Worm (Caenorhabditis elegans) whole organism, L1 larva: ENCODE data around the gene F26F2.11.

Experiments
- F16B12.6 ChIP-seq: fragments of 150-350 bp; optimal IDR thresholded peaks from 2 replicates; lab custom pipeline; 2014; ENCODE audit warnings: missing biosample characterization, missing genetic modification characterization
- Y116A8C.19 ChIP-seq: sonication (generic microtip); optimal IDR thresholded peaks from 2 replicates; lab custom pipeline; 2016; ENCODE audit warnings: missing compliant biosample characterization, missing genetic modification characterization, borderline replicate concordance
- alr-1 ChIP-seq: fragments of 200-800 bp; sonication (Bioruptor generic); optimal IDR thresholded peaks from 2 replicates; lab custom pipeline; 2018; ENCODE audit warnings: borderline replicate concordance, mild to moderate bottlenecking, missing genetic modification characterization, missing compliant biosample characterization
- aly-2 ChIP-seq: fragments of 150-350 bp; optimal IDR thresholded peaks from 2 replicates; lab custom pipeline; 2014; ENCODE audit warnings: missing biosample characterization, missing genetic modification characterization
- blmp-1 ChIP-seq: fragments of 150-350 bp; optimal IDR thresholded peaks from 2 replicates; lab custom pipeline; 2014; ENCODE audit warnings: missing biosample characterization, missing genetic modification characterization
- ceh-63 ChIP-seq: fragments of 200-800 bp; sonication (Bioruptor generic); optimal IDR thresholded peaks from 2 replicates; lab custom pipeline; 2018; ENCODE audit warnings: mild to moderate bottlenecking, missing genetic modification characterization, missing compliant biosample characterization
- ceh-8 ChIP-seq: fragments of 200-800 bp; sonication (Bioruptor generic); optimal IDR thresholded peaks from 2 replicates; lab custom pipeline; 2018; ENCODE audit warnings: mild to moderate bottlenecking, missing genetic modification characterization, moderate library complexity, missing compliant biosample characterization
- ceh-82 ChIP-seq, 3 experiments: fragments of 150-350 bp in 1 of 3; sonication (generic microtip) in 2 of 3; optimal IDR thresholded peaks; 2 replicates each; lab custom pipeline; 2014 to 2017; ENCODE audit warnings: missing biosample characterization in 3 of 3, missing genetic modification characterization in 3 of 3
- dpl-1 ChIP-seq, 3 experiments: fragments of 150-350 bp in 2 of 3; sonication (generic microtip) in 1 of 3; optimal IDR thresholded peaks; 2 replicates each; lab custom pipeline; 2014 to 2017; ENCODE audit warnings: missing biosample characterization in 3 of 3, missing genetic modification characterization in 3 of 3, missing genetic modification reagents in 3 of 3
- efl-3 ChIP-seq: fragments of 200-800 bp; sonication (Bioruptor generic); optimal IDR thresholded peaks from 2 replicates; lab custom pipeline; 2018; ENCODE audit warnings: mild to moderate bottlenecking, missing genetic modification characterization, missing compliant biosample characterization
- egl-13 ChIP-seq: sonication (generic microtip); optimal IDR thresholded peaks from 2 replicates; lab custom pipeline; 2016; ENCODE audit warnings: missing genotype, missing genetic modification reagents, missing genetic modification characterization, missing compliant biosample characterization
- egl-27 ChIP-seq, 2 experiments: fragments of 150-350 bp in 1 of 2; sonication (generic microtip); optimal IDR thresholded peaks; 3 replicates each; lab custom pipeline; 2017 to 2018; ENCODE audit warnings: missing biosample characterization in 2 of 2, missing genetic modification characterization in 2 of 2, missing genetic modification reagents in 2 of 2
- elt-2 ChIP-seq: sonication (generic microtip); optimal IDR thresholded peaks from 2 replicates; lab custom pipeline; 2016; ENCODE audit warnings: missing genetic modification characterization, mild to moderate bottlenecking, inconsistent platforms, missing compliant biosample characterization, missing genetic modification reagents
- ets-5 ChIP-seq: fragments of 200-800 bp; sonication (Bioruptor generic); IDR thresholded peaks from 2 replicates; pipeline ENCODE4 v1.3.6; 2022; ENCODE audit warnings: missing genetic modification characterization, missing compliant biosample characterization
- fkh-10 ChIP-seq: sonication (generic microtip); optimal IDR thresholded peaks from 2 replicates; lab custom pipeline; 2017; ENCODE audit warnings: missing biosample characterization, missing genetic modification reagents, missing genetic modification characterization
- fkh-4 ChIP-seq: sonication (generic microtip); optimal IDR thresholded peaks from 2 replicates; lab custom pipeline; 2016; ENCODE audit warnings: missing compliant biosample characterization, missing genetic modification characterization, borderline replicate concordance
- fkh-8 ChIP-seq: sonication (generic microtip); optimal IDR thresholded peaks from 2 replicates; lab custom pipeline; 2016; ENCODE audit warnings: mild to moderate bottlenecking, missing genetic modification characterization, missing compliant biosample characterization
- grh-1 ChIP-seq: fragments of 200-800 bp; sonication (Bioruptor generic); IDR thresholded peaks from 2 replicates; pipeline ENCODE4 v1.3.6; 2022; ENCODE audit warnings: missing genetic modification reagents, missing genetic modification characterization, missing compliant biosample characterization
- hlh-17 ChIP-seq: fragments of 200-800 bp; sonication (Bioruptor generic); optimal IDR thresholded peaks from 2 replicates; lab custom pipeline; 2018; ENCODE audit warnings: missing genetic modification characterization, mild to moderate bottlenecking, missing compliant biosample characterization, moderate library complexity, borderline replicate concordance
- hlh-4 ChIP-seq: sonication (generic microtip); optimal IDR thresholded peaks from 2 replicates; lab custom pipeline; 2016; ENCODE audit warnings: mild to moderate bottlenecking, missing genetic modification characterization, missing compliant biosample characterization
- jun-1 ChIP-seq: fragments of 150-350 bp; optimal IDR thresholded peaks from 2 replicates; lab custom pipeline; 2014; ENCODE audit warnings: missing biosample characterization, missing genetic modification reagents, missing genetic modification characterization
- lin-13 ChIP-seq: fragments of 150-350 bp; optimal IDR thresholded peaks from 2 replicates; lab custom pipeline; 2014; ENCODE audit warnings: missing biosample characterization, missing genetic modification reagents, missing genetic modification characterization
- lin-14 ChIP-seq: fragments of 200-800 bp; sonication (Bioruptor generic); optimal IDR thresholded peaks from 2 replicates; lab custom pipeline; 2018; ENCODE audit warnings: mild to moderate bottlenecking, missing genetic modification characterization, moderate library complexity, missing compliant biosample characterization
- lin-39 ChIP-seq: fragments of 150-350 bp; optimal IDR thresholded peaks from 2 replicates; lab custom pipeline; 2014; ENCODE audit warnings: missing biosample characterization, missing genetic modification reagents, missing genetic modification characterization
- lir-3 ChIP-seq: sonication (generic microtip); optimal IDR thresholded peaks from 2 replicates; lab custom pipeline; 2016; ENCODE audit warnings: mild to moderate bottlenecking, missing genetic modification characterization, moderate library complexity, missing compliant biosample characterization; ENCODE audit not compliant: poor library complexity
- lsy-2 ChIP-seq, 2 experiments: fragments of 150-350 bp; optimal IDR thresholded peaks; 2 replicates each; lab custom pipeline; 2014; ENCODE audit warnings: missing biosample characterization in 2 of 2, missing genetic modification characterization in 2 of 2
- mab-9 ChIP-seq: fragments of 200-800 bp; sonication (Bioruptor generic); IDR thresholded peaks from 2 replicates; pipeline ENCODE4 v1.3.6; 2022; ENCODE audit warnings: missing genetic modification reagents, missing genetic modification characterization, missing compliant biosample characterization
- mep-1 ChIP-seq: fragments of 150-350 bp; optimal IDR thresholded peaks from 2 replicates; lab custom pipeline; 2014; ENCODE audit warnings: missing biosample characterization, missing genetic modification characterization
- nhr-11 ChIP-seq: fragments of 150-350 bp; optimal IDR thresholded peaks from 2 replicates; lab custom pipeline; 2014; ENCODE audit warnings: missing biosample characterization, missing genetic modification characterization
- nhr-237 ChIP-seq: fragments of 150-350 bp; optimal IDR thresholded peaks from 2 replicates; lab custom pipeline; 2014; ENCODE audit warnings: missing biosample characterization, missing genetic modification characterization
- nhr-47 ChIP-seq: sonication (generic microtip); optimal IDR thresholded peaks from 2 replicates; lab custom pipeline; 2016; ENCODE audit warnings: mild to moderate bottlenecking, missing genetic modification characterization, moderate library complexity, missing compliant biosample characterization
- nhr-77 ChIP-seq: fragments of 150-350 bp; optimal IDR thresholded peaks from 2 replicates; lab custom pipeline; 2014; ENCODE audit warnings: missing biosample characterization, missing genetic modification characterization
- nhr-85 ChIP-seq: sonication (generic microtip); peaks from one replicate; lab custom pipeline; 2016; ENCODE audit warnings: missing genetic modification characterization, inconsistent platforms, missing compliant biosample characterization
- nhr-90 ChIP-seq: sonication (generic microtip); optimal IDR thresholded peaks from 2 replicates; lab custom pipeline; 2016; ENCODE audit warnings: mild to moderate bottlenecking, missing genetic modification characterization, missing compliant biosample characterization; ENCODE audit not compliant: poor library complexity
- pqm-1 ChIP-seq: sonication (generic microtip); optimal IDR thresholded peaks from 3 replicates; lab custom pipeline; 2017; ENCODE audit warnings: missing biosample characterization, missing genetic modification characterization
- rnt-1 ChIP-seq: sonication (generic microtip); optimal IDR thresholded peaks from 2 replicates; lab custom pipeline; 2016; ENCODE audit warnings: mild to moderate bottlenecking, missing genetic modification characterization, moderate library complexity, missing compliant biosample characterization
- skn-1 ChIP-seq: fragments of 150-350 bp; optimal IDR thresholded peaks from 2 replicates; lab custom pipeline; 2014; ENCODE audit warnings: missing biosample characterization, missing genetic modification characterization
- snpc-4 ChIP-seq: fragments of 150-350 bp; optimal IDR thresholded peaks from 2 replicates; lab custom pipeline; 2014; ENCODE audit warnings: missing biosample characterization, missing genetic modification characterization
- snu-23 ChIP-seq: sonication (generic microtip); optimal IDR thresholded peaks from 2 replicates; lab custom pipeline; 2016; ENCODE audit warnings: missing genetic modification characterization, missing compliant biosample characterization
- sox-4 ChIP-seq: sonication (generic microtip); optimal IDR thresholded peaks from 2 replicates; lab custom pipeline; 2016; ENCODE audit warnings: missing genetic modification characterization, missing compliant biosample characterization
- swsn-7 ChIP-seq: sonication (generic microtip); optimal IDR thresholded peaks from 2 replicates; lab custom pipeline; 2016; ENCODE audit warnings: missing genetic modification characterization, missing compliant biosample characterization
- tbx-2 ChIP-seq: sonication (generic microtip); optimal IDR thresholded peaks from 2 replicates; lab custom pipeline; 2016; ENCODE audit warnings: missing genetic modification characterization, missing compliant biosample characterization
- tlp-1 ChIP-seq: fragments of 150-350 bp; optimal IDR thresholded peaks from 2 replicates; lab custom pipeline; 2014; ENCODE audit warnings: missing biosample characterization, missing genetic modification characterization
- unc-130 ChIP-seq: fragments of 150-350 bp; optimal IDR thresholded peaks from 2 replicates; lab custom pipeline; 2017; ENCODE audit warnings: missing biosample characterization, missing genetic modification characterization, inconsistent platforms
- unc-62 ChIP-seq: fragments of 150-350 bp; optimal IDR thresholded peaks from 2 replicates; lab custom pipeline; 2014; ENCODE audit warnings: missing biosample characterization, missing genetic modification reagents, missing genetic modification characterization
- vab-15 ChIP-seq: sonication (generic microtip); optimal IDR thresholded peaks from 2 replicates; lab custom pipeline; 2017; ENCODE audit warnings: missing genotype, mild to moderate bottlenecking, missing genetic modification characterization, missing compliant biosample characterization
- zag-1 ChIP-seq: fragments of 150-350 bp; optimal IDR thresholded peaks from 2 replicates; lab custom pipeline; 2014; ENCODE audit warnings: missing biosample characterization, missing genetic modification characterization
- zip-4 ChIP-seq: fragments of 200-800 bp; sonication (Bioruptor generic); optimal IDR thresholded peaks from 2 replicates; lab custom pipeline; 2018; ENCODE audit warnings: mild to moderate bottlenecking, missing genetic modification characterization, moderate library complexity, missing compliant biosample characterization

F26F2.11 gene

ce11 chrV:20580511-20581040 is 15.0 kb downstream of the F26F2.11 start, which contains the start of gene F26F2.7 (continued):
- peak; percentile 66; the same call in 1 of the 2 replicates for TF ChIP-seq grh-1
- peak; percentile 72 for TF ChIP-seq zip-4 (GFP tag; lab: Kevin White, UChicago)
- peak; percentile 81 for TF ChIP-seq elt-2
- no peak for TF ChIP-seq rnt-1 (tag; lab: Kevin White, UChicago)
- no peak for TF ChIP-seq aly-2 (tag; lab: Kevin White, UChicago)
- TF ChIP-seq mep-1, result peak; percentile 94
- peak; percentile 45; the same call in 1 of the 2 replicates for TF ChIP-seq mab-9
- peak; percentile 17 for TF ChIP-seq fkh-10 (GFP tag; lab: Kevin White, UChicago)
- TF ChIP-seq pqm-1, result no peak
- peak; percentile 3 for TF ChIP-seq hlh-4
- peak; percentile 30 for TF ChIP-seq ceh-8 (GFP tag; lab: Kevin White, UChicago)
- TF ChIP-seq fkh-4, result peak; percentile 69
- TF ChIP-seq lsy-2 (tag; optimal IDR thresholded peaks at IDR 0.05; lab: Kevin White, UChicago), result peak; percentile 89 to 91
- no peak for TF ChIP-seq alr-1
- TF ChIP-seq vab-15 (tag; lab: Kevin White, UChicago), result no peak
- peak; percentile 87 for TF ChIP-seq nhr-85 (tag; lab: Kevin White, UChicago)
- TF ChIP-seq nhr-47 (tag; lab: Kevin White, UChicago), result peak; percentile 93
- peak; percentile 90 for TF ChIP-seq snu-23
- TF ChIP-seq lin-14 (GFP tag; lab: Kevin White, UChicago), result peak; percentile 92
- peak; percentile 57 for TF ChIP-seq skn-1 (tag; lab: Kevin White, UChicago)
- TF ChIP-seq tlp-1, result no peak
- peak; percentile 90 for TF ChIP-seq nhr-90 (tag; lab: Kevin White, UChicago)
- no peak for TF ChIP-seq lir-3 (tag; lab: Kevin White, UChicago)
- TF ChIP-seq unc-62, result no peak
- peak; percentile 80 for TF ChIP-seq lin-13
- peak; percentile 61 to 80 (median 70) for TF ChIP-seq ceh-82 (tag; optimal IDR thresholded peaks at IDR 0.05; lab: Kevin White, UChicago)
- no peak for TF ChIP-seq zag-1 (tag; lab: Kevin White, UChicago)
- TF ChIP-seq ceh-63 (GFP tag; lab: Kevin White, UChicago), result no peak
- peak; percentile 40 for TF ChIP-seq jun-1 (tag; lab: Kevin White, UChicago)
- peak; percentile 11 for TF ChIP-seq blmp-1 (tag; lab: Kevin White, UChicago)
- no peak for TF ChIP-seq nhr-77 (tag; lab: Kevin White, UChicago)
- peak; percentile 46 for TF ChIP-seq efl-3 (GFP tag; lab: Kevin White, UChicago)
- peak; percentile 80 for TF ChIP-seq lin-39
- no peak for TF ChIP-seq ets-5 (GFP tag; lab: Robert Waterston, UW)
- peak; percentile 81 for TF ChIP-seq snpc-4 (tag; lab: Kevin White, UChicago)
- TF ChIP-seq nhr-11, result peak; percentile 69
- no peak for TF ChIP-seq Y116A8C.19
- TF ChIP-seq tbx-2 (tag; lab: Kevin White, UChicago), result peak; percentile 89
- TF ChIP-seq swsn-7 (tag; lab: Kevin White, UChicago), result peak; percentile 90
- TF ChIP-seq egl-13 (tag; lab: Kevin White, UChicago), result peak; percentile 80
- peak; percentile 87 for TF ChIP-seq fkh-8 (tag; lab: Kevin White, UChicago)
- peak; percentile 65 to 81 (median 79) for TF ChIP-seq dpl-1 (GFP tag; optimal IDR thresholded peaks at IDR 0.05; lab: Kevin White, UChicago)
- TF ChIP-seq egl-27 (tag; optimal IDR thresholded peaks at IDR 0.05; lab: Kevin White, UChicago), result no peak
- TF ChIP-seq hlh-17 (GFP tag; lab: Kevin White, UChicago), result no peak
- TF ChIP-seq sox-4, result peak; percentile 75
- TF ChIP-seq F16B12.6 (tag; lab: Kevin White, UChicago), result peak; percentile 53
- peak; percentile 86 for TF ChIP-seq unc-130 (tag; lab: Kevin White, UChicago)
- TF ChIP-seq nhr-237 (tag; lab: Kevin White, UChicago), result no peak
- TF ChIP-seq, all 84 proteins: peak for 53
